Fruit fly (Drosophila melanogaster): Measurements from ENCODE around the gene CG12817.
A peak's percentile ranks its signal among the peaks of the same experiment; 100 is the strongest.

dm6 chr3R:10189520-10189919, 35.0 kb downstream of the CG12817 start, which contains the start of gene CG12814:
- TF ChIP-seq ss (GFP tag; optimal IDR thresholded peaks at IDR 0.05) (peak; percentile 68 to 81), achi (GFP tag; optimal IDR thresholded peaks at IDR 0.05) (no peak), CG3032 (tag; optimal IDR thresholded peaks at IDR 0.05) (peak; percentile 23), Hr39 (GFP tag; optimal IDR thresholded peaks at IDR 0.05) (no peak), Gug (GFP tag; IDR thresholded peaks at IDR 0.05) (no peak), Eip78C (GFP tag) (peak; percentile 66), CG1621 (tag; optimal IDR thresholded peaks at IDR 0.05) (peak; percentile 55), OdsH (GFP tag; optimal IDR thresholded peaks at IDR 0.05) (no peak)
